Worm (Caenorhabditis elegans) whole organism, young adult: ENCODE results near the gene D1086.10.

Source experiments
- B0336.3 ChIP-seq: fragments of 200-800 bp; sonication (Bioruptor generic); IDR thresholded peaks from 2 replicates; pipeline ENCODE4 v1.3.6; 2022; ENCODE audit warnings: missing genetic modification characterization, missing compliant biosample characterization
- F22D6.2 ChIP-seq: sonication (generic microtip); optimal IDR thresholded peaks from 2 replicates; lab custom pipeline; 2016; ENCODE audit warnings: mild to moderate bottlenecking, missing genetic modification characterization, missing compliant biosample characterization
- F37B4.10 ChIP-seq: fragments of 200-800 bp; sonication (Bioruptor generic); IDR thresholded peaks from 2 replicates; pipeline ENCODE4 v1.3.6; 2022; ENCODE audit warnings: missing genetic modification characterization, missing compliant biosample characterization
- F39B2.1 ChIP-seq: fragments of 200-800 bp; sonication (Bioruptor generic); IDR thresholded peaks from 2 replicates; pipeline ENCODE4 v1.3.6; 2022; ENCODE audit warnings: missing genetic modification reagents, missing genetic modification characterization, missing compliant biosample characterization
- F57A8.1 ChIP-seq: fragments of 200-800 bp; sonication (Bioruptor generic); optimal IDR thresholded peaks from 2 replicates; lab custom pipeline; 2018; ENCODE audit warnings: mild to moderate bottlenecking, missing genetic modification characterization, moderate library complexity, missing compliant biosample characterization
- K12H6.12 ChIP-seq: fragments of 200-800 bp; sonication (Bioruptor generic); optimal IDR thresholded peaks from 2 replicates; lab custom pipeline; 2018; ENCODE audit warnings: mild to moderate bottlenecking, missing genetic modification characterization, missing compliant biosample characterization
- Y53G8AR.9 ChIP-seq: fragments of 200-800 bp; sonication (Bioruptor generic); conservative IDR thresholded peaks from 2 replicates; pipeline ENCODE4 v1.3.6; 2022; ENCODE audit warnings: missing genetic modification reagents, missing genetic modification characterization, missing compliant biosample characterization
- ama-1 ChIP-seq, 3 experiments: fragments of 150-350 bp in 1 of 3; sonication (generic microtip) in 2 of 3; optimal IDR thresholded peaks; 2 replicates each; lab custom pipeline; 2014 to 2018; ENCODE audit warnings: missing biosample characterization in 2 of 3, missing genetic modification characterization in 2 of 3, missing genetic modification reagents in 2 of 3
- aptf-3 ChIP-seq: fragments of 200-800 bp; sonication (Bioruptor generic); IDR thresholded peaks from 2 replicates; pipeline ENCODE4 v1.3.6; 2022; ENCODE audit warnings: missing genetic modification characterization, missing compliant biosample characterization
- attf-6 ChIP-seq: fragments of 200-800 bp; sonication (Bioruptor generic); IDR thresholded peaks from 2 replicates; pipeline ENCODE4 v1.3.6; 2022; ENCODE audit warnings: missing genetic modification reagents, missing genetic modification characterization, missing compliant biosample characterization
- cebp-2 ChIP-seq: fragments of 200-800 bp; sonication (Bioruptor generic); IDR thresholded peaks from 2 replicates; pipeline ENCODE4 v1.3.6; 2022; ENCODE audit warnings: missing genetic modification characterization, missing compliant biosample characterization
- ceh-100 ChIP-seq: fragments of 200-800 bp; sonication (Bioruptor generic); IDR thresholded peaks from 2 replicates; pipeline ENCODE4 v1.3.6; 2022; ENCODE audit warnings: missing genetic modification reagents, missing genetic modification characterization, missing compliant biosample characterization
- ceh-40 ChIP-seq: fragments of 200-800 bp; sonication (Bioruptor generic); IDR thresholded peaks from 2 replicates; pipeline ENCODE4 v1.3.6; 2022; ENCODE audit warnings: missing genetic modification characterization, missing compliant biosample characterization
- ceh-79 ChIP-seq: sonication (generic microtip); optimal IDR thresholded peaks from 2 replicates; lab custom pipeline; 2017; ENCODE audit warnings: mild to moderate bottlenecking, missing genetic modification characterization, missing compliant biosample characterization
- die-1 ChIP-seq: sonication (generic microtip); optimal IDR thresholded peaks from 2 replicates; lab custom pipeline; 2016; ENCODE audit warnings: missing genotype, mild to moderate bottlenecking, missing genetic modification characterization, missing compliant biosample characterization
- dpl-1 ChIP-seq: fragments of 150-350 bp; optimal IDR thresholded peaks from 2 replicates; lab custom pipeline; 2014; ENCODE audit warnings: missing biosample characterization, missing genetic modification reagents, missing genetic modification characterization
- efl-1 ChIP-seq: fragments of 150-350 bp; optimal IDR thresholded peaks from 2 replicates; lab custom pipeline; 2014; ENCODE audit warnings: missing biosample characterization, missing genetic modification reagents, missing genetic modification characterization
- egrh-3 ChIP-seq: fragments of 200-800 bp; sonication (Bioruptor generic); IDR thresholded peaks from 2 replicates; pipeline ENCODE4 v1.3.6; 2022; ENCODE audit warnings: missing genetic modification reagents, missing genetic modification characterization, missing compliant biosample characterization
- ekl-4 ChIP-seq: fragments of 200-800 bp; sonication (Bioruptor generic); IDR thresholded peaks from 2 replicates; pipeline ENCODE4 v1.3.6; 2022; ENCODE audit warnings: missing genetic modification reagents, missing genetic modification characterization, missing compliant biosample characterization
- hlh-26 ChIP-seq: fragments of 200-800 bp; sonication (Bioruptor generic); conservative IDR thresholded peaks from 2 replicates; pipeline ENCODE4 v1.3.6; 2022; ENCODE audit warnings: missing genetic modification reagents, missing genetic modification characterization, missing compliant biosample characterization
- hmg-1.2 ChIP-seq: fragments of 200-800 bp; sonication (Bioruptor generic); IDR thresholded peaks from 2 replicates; pipeline ENCODE4 v1.3.6; 2022; ENCODE audit warnings: missing genetic modification reagents, missing genetic modification characterization, missing compliant biosample characterization
- lag-1 ChIP-seq: fragments of 200-800 bp; sonication (Bioruptor generic); IDR thresholded peaks from 2 replicates; pipeline ENCODE4 v1.3.6; 2022; ENCODE audit warnings: missing genetic modification reagents, missing genetic modification characterization, missing compliant biosample characterization
- lin-26 ChIP-seq: fragments of 200-800 bp; sonication (Bioruptor generic); IDR thresholded peaks from 2 replicates; pipeline ENCODE4 v1.3.6; 2022; ENCODE audit warnings: missing genetic modification reagents, missing genetic modification characterization, missing compliant biosample characterization
- lin-40 ChIP-seq: sonication (generic microtip); optimal IDR thresholded peaks from 2 replicates; lab custom pipeline; 2016; ENCODE audit warnings: missing genetic modification characterization, mild to moderate bottlenecking, missing compliant biosample characterization, missing genotype, missing genetic modification reagents
- lin-54 ChIP-seq: fragments of 200-800 bp; sonication (Bioruptor generic); optimal IDR thresholded peaks from 2 replicates; lab custom pipeline; 2018; ENCODE audit warnings: mild to moderate bottlenecking, missing genetic modification characterization, missing compliant biosample characterization
- lir-1 ChIP-seq: fragments of 200-800 bp; sonication (Bioruptor generic); conservative IDR thresholded peaks from 2 replicates; pipeline ENCODE4 v1.3.6; 2022; ENCODE audit warnings: missing genetic modification reagents, missing genetic modification characterization, missing compliant biosample characterization
- lsl-1 ChIP-seq: fragments of 200-800 bp; sonication (Bioruptor generic); optimal IDR thresholded peaks from 2 replicates; lab custom pipeline; 2018; ENCODE audit warnings: mild to moderate bottlenecking, missing genetic modification characterization, moderate library complexity, missing compliant biosample characterization
- mcd-1 ChIP-seq: fragments of 200-800 bp; sonication (Bioruptor generic); IDR thresholded peaks from 2 replicates; pipeline ENCODE4 v1.3.6; 2022; ENCODE audit warnings: missing genetic modification reagents, missing genetic modification characterization, missing compliant biosample characterization
- nfya-1 ChIP-seq: sonication (generic microtip); optimal IDR thresholded peaks from 2 replicates; lab custom pipeline; 2017; ENCODE audit warnings: antibody characterized with exemption, missing compliant biosample characterization, missing genetic modification characterization, borderline replicate concordance; ENCODE audit not compliant: insufficient read depth
- nfya-2 ChIP-seq: fragments of 200-800 bp; sonication (Bioruptor generic); IDR thresholded peaks from 2 replicates; pipeline ENCODE4 v1.3.6; 2022; ENCODE audit warnings: missing genetic modification reagents, missing genetic modification characterization, missing compliant biosample characterization
- nhr-120 ChIP-seq: fragments of 200-800 bp; sonication (Bioruptor generic); IDR thresholded peaks from 2 replicates; pipeline ENCODE4 v1.3.6; 2022; ENCODE audit warnings: missing genetic modification characterization, missing compliant biosample characterization
- nhr-27 ChIP-seq: fragments of 200-800 bp; sonication (Bioruptor generic); optimal IDR thresholded peaks from 2 replicates; lab custom pipeline; 2018; ENCODE audit warnings: mild to moderate bottlenecking, missing genetic modification characterization, moderate library complexity, missing compliant biosample characterization
- nhr-90 ChIP-seq: sonication (generic microtip); optimal IDR thresholded peaks from 2 replicates; lab custom pipeline; 2016; ENCODE audit warnings: missing genotype, mild to moderate bottlenecking, missing genetic modification characterization, missing compliant biosample characterization
- pbrm-1 ChIP-seq: fragments of 200-800 bp; sonication (Bioruptor generic); IDR thresholded peaks from 2 replicates; pipeline ENCODE4 v1.3.6; 2022; ENCODE audit warnings: missing genetic modification reagents, missing genetic modification characterization, missing compliant biosample characterization
- rec-8 ChIP-seq, 2 experiments: sonication (generic microtip); optimal IDR thresholded peaks; 2 replicates each; lab custom pipeline; 2016; ENCODE audit warnings: mild to moderate bottlenecking in 2 of 2, missing genetic modification characterization in 2 of 2, missing genetic modification reagents in 2 of 2, missing genotype in 2 of 2, missing biosample characterization in 1 of 2, missing compliant biosample characterization in 1 of 2, moderate library complexity in 1 of 2
- rpc-1 ChIP-seq, 2 experiments: fragments of 150-350 bp in 1 of 2; sonication (generic microtip) in 1 of 2; optimal IDR thresholded peaks; 2 replicates each; lab custom pipeline; 2014 to 2018; ENCODE audit warnings: missing biosample characterization in 1 of 2, missing genetic modification characterization in 1 of 2, missing genetic modification reagents in 1 of 2, missing genotype in 1 of 2
- snpc-4 ChIP-seq, 5 experiments: fragments of 150-350 bp in 1 of 5; sonication (generic microtip) in 4 of 5; optimal IDR thresholded peaks; 2 replicates each; lab custom pipeline; 2014 to 2018; ENCODE audit warnings: missing genetic modification characterization in 5 of 5, missing biosample characterization in 3 of 5, antibody characterized with exemption in 2 of 5, mild to moderate bottlenecking in 2 of 5, missing compliant biosample characterization in 2 of 5, missing genotype in 2 of 5, moderate library complexity in 2 of 5, missing genetic modification reagents in 1 of 5
- tlf-1 ChIP-seq: fragments of 200-800 bp; sonication (Bioruptor generic); optimal IDR thresholded peaks from 2 replicates; lab custom pipeline; 2018; ENCODE audit warnings: mild to moderate bottlenecking, missing genetic modification characterization, missing compliant biosample characterization
- unc-130 ChIP-seq: sonication (generic microtip); optimal IDR thresholded peaks from 2 replicates; lab custom pipeline; 2016; ENCODE audit warnings: missing genetic modification reagents, missing genetic modification characterization, missing compliant biosample characterization
- zfh-2 ChIP-seq: fragments of 200-800 bp; sonication (Bioruptor generic); conservative IDR thresholded peaks from 2 replicates; pipeline ENCODE4 v1.3.6; 2022; ENCODE audit warnings: missing genetic modification reagents, missing genetic modification characterization, missing compliant biosample characterization
- ztf-25 ChIP-seq: fragments of 200-800 bp; sonication (Bioruptor generic); IDR thresholded peaks from 2 replicates; pipeline ENCODE4 v1.3.6; 2022; ENCODE audit warnings: missing genetic modification reagents, missing genetic modification characterization, missing compliant biosample characterization
- ztf-6 ChIP-seq: fragments of 200-800 bp; sonication (Bioruptor generic); IDR thresholded peaks from 2 replicates; pipeline ENCODE4 v1.3.6; 2022; ENCODE audit warnings: missing genetic modification reagents, missing genetic modification characterization, missing compliant biosample characterization

Gene D1086.10

DNA sequence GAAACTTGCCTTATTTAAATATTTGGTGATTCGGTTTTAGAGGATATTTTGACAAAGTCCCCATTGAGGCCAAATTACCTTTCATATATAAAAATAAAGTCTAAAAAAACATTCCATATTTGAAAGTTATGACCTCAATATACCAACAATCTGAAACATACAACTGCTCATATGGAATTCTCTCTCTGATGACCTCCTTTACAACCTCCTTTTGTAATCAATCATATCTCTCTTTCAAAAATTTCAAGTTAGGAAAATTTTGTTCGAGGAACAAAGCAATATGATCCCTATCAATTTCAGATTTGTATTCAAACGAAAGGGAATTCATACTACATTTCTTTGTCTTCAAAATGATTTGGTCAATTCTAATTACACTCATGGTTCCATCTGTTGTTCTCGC lies 3.1 kb upstream of the D1086.10 start, which contains the start of gene D1086.6:
Gene D1086.6, plus strand, starts transcription at position 301 of the 400 bp plus-strand sequence.
- TF ChIP-seq F37B4.10 (GFP tag; lab: Robert Waterston, UW) (no peak), aptf-3 (no peak), nhr-120 (GFP tag; lab: Robert Waterston, UW) (no peak), Y53G8AR.9 (no peak), rec-8 (tag; optimal IDR thresholded peaks at IDR 0.05; lab: Kevin White, UChicago) (no peak), hlh-26 (GFP tag; lab: Robert Waterston, UW) (no peak), lin-54 (GFP tag; lab: Kevin White, UChicago) (no peak), lin-26 (no peak), dpl-1 (no peak), F39B2.1 (GFP tag; lab: Robert Waterston, UW) (no peak), attf-6 (no peak), cebp-2 (GFP tag; lab: Robert Waterston, UW) (no peak), lin-40 (tag; lab: Kevin White, UChicago) (no peak), nhr-90 (tag; lab: Kevin White, UChicago) (no peak), tlf-1 (GFP tag; lab: Kevin White, UChicago) (no peak), unc-130 (GFP tag; lab: Kevin White, UChicago) (no peak), pbrm-1 (GFP tag; lab: Robert Waterston, UW) (no peak)

DNA sequence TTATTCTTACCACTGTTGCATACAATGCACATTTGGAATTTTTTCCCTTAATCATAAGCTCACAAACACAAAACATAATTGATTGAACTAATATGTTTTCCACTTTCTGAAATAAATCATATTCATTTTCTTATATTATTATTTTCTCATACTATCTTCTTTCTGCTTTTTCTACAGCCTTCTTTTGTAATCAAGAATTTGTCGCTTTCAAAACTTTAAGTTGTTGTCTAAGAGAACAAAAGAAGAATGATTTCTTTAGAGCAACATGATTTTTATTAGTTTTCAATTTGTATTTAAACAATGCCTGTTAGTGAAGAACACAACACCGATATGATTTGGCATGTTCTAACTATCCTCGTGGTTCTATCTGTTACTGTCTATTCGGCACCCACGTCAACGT lies 1.4 kb downstream of the D1086.10 start, which contains the start of gene D1086.7:
Gene D1086.7, plus strand, starts transcription at position 301 of the 400 bp plus-strand sequence.
- TF ChIP-seq ztf-6 (no peak), mcd-1 (GFP tag; lab: Robert Waterston, UW) (no peak), nhr-27 (tag; lab: Kevin White, UChicago) (no peak), lir-1 (GFP tag; lab: Robert Waterston, UW) (no peak), tlf-1 (GFP tag; lab: Kevin White, UChicago) (no peak), ama-1 (optimal IDR thresholded peaks at IDR 0.05; lab: Kevin White, UChicago) (no peak), ama-1 (GFP tag; optimal IDR thresholded peaks at IDR 0.05; lab: Kevin White, UChicago) (no peak), hmg-1.2 (no peak), F37B4.10 (GFP tag; lab: Robert Waterston, UW) (no peak), zfh-2 (GFP tag; lab: Robert Waterston, UW) (no peak), nfya-1 (tag; lab: Kevin White, UChicago) (no peak), lin-54 (GFP tag; lab: Kevin White, UChicago) (no peak), F57A8.1 (GFP tag; lab: Kevin White, UChicago) (no peak), F22D6.2 (tag; lab: Kevin White, UChicago) (no peak), egrh-3 (GFP tag; lab: Robert Waterston, UW) (no peak)

DNA sequence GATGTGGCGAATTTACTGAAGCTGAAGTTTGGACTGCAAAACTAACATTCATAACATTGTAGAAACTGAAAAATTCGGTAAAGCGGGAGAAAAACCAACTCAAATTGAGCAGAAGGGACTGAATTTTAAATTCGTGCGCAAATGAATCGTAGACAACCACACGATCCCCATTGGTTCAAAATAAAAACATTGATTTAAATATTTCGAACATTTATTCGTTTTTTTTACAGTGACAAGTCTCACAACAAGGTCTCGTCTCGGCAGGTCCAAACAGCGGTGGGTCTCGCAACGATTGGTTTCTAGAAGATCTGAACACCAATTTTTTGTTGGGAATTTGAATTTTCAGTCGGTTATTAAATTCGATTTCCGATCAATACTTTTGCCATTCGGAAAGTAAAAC lies 3.0 kb downstream of the D1086.10 start, which contains the start of gene D1086.18:
Gene D1086.18, plus strand, starts transcription at position 301 of the 400 bp plus-strand sequence.
- no peak for TF ChIP-seq die-1
- TF ChIP-seq lsl-1 (GFP tag; lab: Kevin White, UChicago), result no peak
- TF ChIP-seq lir-1 (GFP tag; lab: Robert Waterston, UW), result no peak
- no peak for TF ChIP-seq B0336.3 (GFP tag; lab: Robert Waterston, UW)
- no peak for TF ChIP-seq ceh-100
- no peak for TF ChIP-seq pbrm-1 (GFP tag; lab: Robert Waterston, UW)
- TF ChIP-seq snpc-4 (GFP tag; optimal IDR thresholded peaks at IDR 0.05; lab: Kevin White, UChicago), result no peak
- no peak for TF ChIP-seq snpc-4 (tag; optimal IDR thresholded peaks at IDR 0.05; lab: Kevin White, UChicago)
- TF ChIP-seq ceh-40 (GFP tag; lab: Robert Waterston, UW), result no peak
- no peak for TF ChIP-seq nfya-2 (GFP tag; lab: Robert Waterston, UW)
- no peak for TF ChIP-seq K12H6.12
- TF ChIP-seq lag-1 (GFP tag; lab: Robert Waterston, UW), result no peak
- no peak for TF ChIP-seq cebp-2 (GFP tag; lab: Robert Waterston, UW)
- no peak for TF ChIP-seq ztf-25
- no peak for TF ChIP-seq ekl-4 (GFP tag; lab: Robert Waterston, UW)
- no peak for TF ChIP-seq efl-1 (GFP tag; lab: Kevin White, UChicago)
- no peak for TF ChIP-seq ceh-79 (tag; lab: Kevin White, UChicago)
- no peak for TF ChIP-seq rpc-1 (optimal IDR thresholded peaks at IDR 0.05; lab: Kevin White, UChicago)
- no peak for TF ChIP-seq rpc-1 (tag; optimal IDR thresholded peaks at IDR 0.05; lab: Kevin White, UChicago)
